Worm (Caenorhabditis elegans): ENCODE results near the gene let-23.

let-23 gene

DNA sequence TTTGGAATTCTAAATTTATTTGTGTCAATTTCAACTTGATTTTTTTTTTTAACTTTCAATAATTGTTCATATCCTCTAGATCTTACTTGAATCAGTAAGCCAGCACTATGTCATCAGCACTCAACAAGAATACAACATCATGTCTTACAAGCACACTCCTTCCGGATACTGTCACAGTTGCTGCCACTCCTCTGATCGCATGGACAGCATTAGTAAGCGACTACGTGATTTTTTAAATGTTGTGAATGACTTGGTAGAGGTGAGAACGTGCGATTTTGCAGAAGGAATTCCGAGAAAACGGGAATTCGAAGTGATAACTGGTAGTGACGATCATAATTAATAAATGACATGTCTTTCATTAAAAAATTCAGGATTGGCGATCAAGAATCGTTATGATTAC, 39.3 kb upstream of the let-23 start, which contains the start of gene oac-54:
oac-54 (plus strand) TSS at position 83 of the 400 bp plus-strand sequence.
- no peak for TF ChIP-seq snpc-4 (tag; optimal IDR thresholded peaks at IDR 0.05)
- TF ChIP-seq M03D4.4 (tag; optimal IDR thresholded peaks at IDR 0.05) = no peak

DNA sequence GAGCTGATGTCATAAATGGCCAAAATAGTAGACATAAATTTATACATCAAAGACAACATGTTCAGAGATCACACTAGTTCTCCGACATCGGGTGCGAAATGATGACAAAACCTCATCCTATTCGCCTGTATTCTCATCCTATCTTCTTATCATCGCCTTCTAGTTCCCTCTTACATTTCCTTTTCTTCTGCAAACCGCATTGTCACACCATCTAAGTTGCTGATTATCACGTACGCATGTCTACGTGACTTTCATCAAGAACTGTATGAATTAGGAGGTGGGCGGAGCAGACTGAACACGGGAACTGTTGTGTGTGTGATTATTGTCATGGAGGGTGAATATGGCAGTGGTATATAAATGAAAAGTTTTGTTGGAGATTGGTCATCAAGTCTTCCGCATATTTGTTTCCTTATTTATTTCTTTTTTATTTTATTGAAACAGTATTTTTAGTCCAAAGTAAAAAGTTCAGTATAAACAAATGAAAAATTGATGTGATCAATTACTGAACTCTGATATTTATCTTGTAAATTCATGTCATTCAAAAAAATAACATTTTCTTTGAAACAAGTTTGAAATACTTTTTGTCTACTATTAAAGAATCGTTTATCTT, 37.0 kb upstream of the let-23 start:
- TF ChIP-seq elt-3 (tag; optimal IDR thresholded peaks at IDR 0.05) = peak; percentile 71
- no peak for TF ChIP-seq nhr-12 (tag; optimal IDR thresholded peaks at IDR 0.05)
- no peak for TF ChIP-seq pha-4 (tag; optimal IDR thresholded peaks at IDR 0.05)
- no peak for TF ChIP-seq lin-13 (tag; optimal IDR thresholded peaks at IDR 0.05)

DNA sequence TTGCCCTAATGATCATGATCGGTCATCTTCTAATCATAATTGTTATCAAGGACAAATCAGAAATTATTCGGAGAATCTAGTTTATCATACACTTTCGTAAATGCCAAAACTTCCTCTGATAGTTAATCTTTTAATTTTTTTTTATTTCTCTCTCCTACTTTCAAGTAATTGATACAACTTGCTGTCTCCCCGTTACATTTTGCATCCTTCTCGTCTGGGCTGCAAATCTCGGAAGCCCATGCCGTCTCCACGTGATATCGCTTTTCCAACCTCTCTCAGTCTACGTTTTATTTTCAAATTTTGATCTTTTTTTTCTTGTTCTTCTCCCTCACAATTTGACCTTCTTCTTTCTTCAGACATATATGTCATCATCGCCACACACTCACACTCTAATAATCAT, 36.3 kb upstream of the let-23 start, which contains the start of gene rhy-1:
rhy-1 (plus strand) TSS at position 357 of the 400 bp plus-strand sequence.
- TF ChIP-seq zip-8 (tag; optimal IDR thresholded peaks at IDR 0.05) (no peak), tbx-8 (GFP tag; optimal IDR thresholded peaks at IDR 0.05) (no peak), elt-3 (tag; optimal IDR thresholded peaks at IDR 0.05) (peak; percentile 42), lsy-2 (tag; optimal IDR thresholded peaks at IDR 0.05) (no peak), nhr-76 (tag; optimal IDR thresholded peaks at IDR 0.05) (no peak), mab-5 (tag; optimal IDR thresholded peaks at IDR 0.05) (no peak), nhr-237 (tag; optimal IDR thresholded peaks at IDR 0.05) (no peak), lin-32 (GFP tag; optimal IDR thresholded peaks at IDR 0.05) (no peak), snpc-4 (tag; optimal IDR thresholded peaks at IDR 0.05) (no peak)

DNA sequence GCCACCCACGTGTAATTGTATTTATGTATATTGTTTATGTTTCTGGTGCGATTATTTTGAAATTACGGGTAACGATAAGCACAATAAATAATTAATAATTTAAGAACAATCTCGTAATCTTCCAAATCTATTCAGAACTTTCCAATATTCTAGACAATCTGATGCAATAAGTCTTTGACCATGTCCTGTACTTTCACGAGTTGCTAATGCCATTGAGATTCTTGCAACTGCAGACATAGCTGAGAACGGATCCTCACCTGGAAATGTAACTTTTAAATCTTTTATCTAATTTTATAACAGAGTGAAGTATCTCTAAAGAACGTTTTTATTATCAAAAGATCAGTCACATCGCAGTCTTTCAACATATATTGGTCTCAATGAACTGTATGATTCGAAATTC, 34.0 kb upstream of the let-23 start:
- TF ChIP-seq sptf-1 (tag; optimal IDR thresholded peaks at IDR 0.05) (no peak), hlh-1 (tag; optimal IDR thresholded peaks at IDR 0.05) (no peak)

DNA sequence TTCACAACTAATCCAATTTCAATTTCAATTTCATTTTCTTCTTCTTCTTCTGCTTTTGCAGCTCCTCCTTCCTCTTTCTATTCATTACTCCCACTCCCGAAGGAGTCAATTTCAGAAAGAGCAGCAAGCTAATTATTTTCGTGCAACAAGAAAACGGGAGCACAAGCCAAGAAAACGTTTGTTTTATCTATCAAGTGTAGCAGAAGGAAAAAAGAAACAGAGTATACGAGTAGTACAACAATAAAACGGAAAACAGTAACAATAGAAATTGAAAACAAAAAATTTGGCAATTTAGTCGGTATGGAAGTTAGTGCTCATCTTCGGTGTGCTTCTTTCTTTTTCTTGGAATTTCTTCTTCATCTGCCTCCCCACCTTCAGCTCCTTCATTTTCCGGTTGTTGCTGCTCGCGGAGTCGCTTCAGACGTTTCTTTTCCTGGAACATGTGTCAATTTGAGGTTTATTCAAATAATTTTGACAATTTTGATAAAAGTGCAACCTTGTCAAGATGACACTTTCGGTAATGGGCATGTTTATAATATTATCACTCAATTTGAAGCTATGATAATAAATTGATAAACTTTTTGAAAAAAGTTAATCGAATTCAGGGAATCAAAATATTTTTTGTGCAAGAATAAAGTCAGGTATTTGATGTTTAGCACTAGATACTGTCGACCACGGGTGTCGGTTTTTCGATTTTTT, 31.4 kb upstream of the let-23 start, which contains the start of gene W07A12.8:
W07A12.8 (minus strand) TSS at position 51 of the 699 bp plus-strand sequence.
- TF ChIP-seq mep-1 (tag; optimal IDR thresholded peaks at IDR 0.05) = no peak
- TF ChIP-seq ces-1 (GFP tag; optimal IDR thresholded peaks at IDR 0.05) = peak; percentile 43

DNA sequence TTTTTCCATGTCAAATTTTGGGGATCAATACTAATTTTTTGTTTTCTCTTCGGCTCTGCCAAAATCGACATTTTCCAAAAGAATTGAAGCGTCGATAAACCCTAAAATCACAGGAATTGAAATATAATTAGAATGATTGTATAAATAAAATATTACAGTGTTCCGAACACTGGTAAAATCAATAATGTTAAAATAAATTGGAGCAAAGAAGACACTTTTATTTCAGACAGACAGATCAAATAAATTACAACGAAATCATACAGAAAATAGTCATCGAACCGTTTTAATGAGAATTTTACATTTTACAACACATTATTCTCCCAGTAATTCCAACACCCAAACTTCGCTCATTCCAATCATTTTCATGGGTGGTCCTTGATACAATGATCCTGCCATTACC, 29.6 kb upstream of the let-23 start, which contains the start of gene T23G7.3:
T23G7.3 (minus strand) TSS at position 101 of the 400 bp plus-strand sequence.
- no peak for TF ChIP-seq unc-120 (tag; optimal IDR thresholded peaks at IDR 0.05; ENCODE audit: poor library complexity, severe bottlenecking)
- no peak for TF ChIP-seq nhr-2 (tag; optimal IDR thresholded peaks at IDR 0.05)
- no peak for TF ChIP-seq cnd-1 (tag; optimal IDR thresholded peaks at IDR 0.05)
- TF ChIP-seq unc-39 (tag; optimal IDR thresholded peaks at IDR 0.05) = no peak
- no peak for TF ChIP-seq mls-2 (tag; optimal IDR thresholded peaks at IDR 0.05)
- TF ChIP-seq ceh-39 (tag; optimal IDR thresholded peaks at IDR 0.05) = no peak
- no peak for TF ChIP-seq lin-13 (tag; optimal IDR thresholded peaks at IDR 0.05)

DNA sequence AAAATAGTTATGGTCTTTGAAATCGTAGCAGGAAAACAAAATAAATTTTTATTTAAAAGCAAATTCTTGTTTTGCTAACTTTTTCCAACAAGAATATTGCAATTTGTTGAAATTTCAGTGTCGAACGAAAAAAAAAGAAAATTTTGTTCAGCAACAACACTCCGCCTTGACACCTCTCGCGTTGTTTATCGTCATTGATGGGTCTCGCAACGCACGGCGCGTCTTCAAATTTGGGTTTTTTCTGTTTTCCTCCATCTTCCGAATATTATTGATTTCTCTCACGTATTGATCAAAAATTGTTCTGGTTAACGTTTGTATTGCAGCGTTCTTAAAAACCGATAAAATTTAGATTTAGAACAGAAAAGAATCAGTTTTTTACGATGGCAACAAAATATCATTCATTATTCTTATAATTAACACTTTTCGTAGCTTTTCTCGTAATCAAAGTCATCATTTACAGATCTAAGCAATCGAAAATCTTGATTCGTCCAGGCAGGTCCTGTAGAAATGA, 27.8 kb upstream of the let-23 start, which contains the start of gene dpl-1:
dpl-1 (plus strand) TSS at position 461 of the 511 bp plus-strand sequence.
- TF ChIP-seq lin-32 (GFP tag; optimal IDR thresholded peaks at IDR 0.05) = no peak
- no peak for TF ChIP-seq ham-2 (GFP tag; optimal IDR thresholded peaks at IDR 0.05)
- TF ChIP-seq cnd-1 (tag; optimal IDR thresholded peaks at IDR 0.05) = no peak
- no peak for TF ChIP-seq nhr-28 (tag; optimal IDR thresholded peaks at IDR 0.05)
- no peak for TF ChIP-seq elt-1 (tag; optimal IDR thresholded peaks at IDR 0.05; ENCODE audit: borderline replicate concordance, insufficient read depth)
- no peak for TF ChIP-seq nhr-237 (tag; optimal IDR thresholded peaks at IDR 0.05)
- TF ChIP-seq mep-1 (tag; optimal IDR thresholded peaks at IDR 0.05) = peak; percentile 71
- no peak for TF ChIP-seq hlh-1 (tag; optimal IDR thresholded peaks at IDR 0.05)
- no peak for TF ChIP-seq unc-39 (tag; optimal IDR thresholded peaks at IDR 0.05)
- peak; percentile 24 for TF ChIP-seq lsy-2 (tag; optimal IDR thresholded peaks at IDR 0.05)
